Worm (Caenorhabditis elegans) whole organism, L3 larva: Measurements from ENCODE around the gene T27A8.7.

Experiments
- nhr-237 ChIP-seq: fragments of 150-350 bp; optimal IDR thresholded peaks from 2 replicates; lab custom pipeline; 2014; ENCODE audit warnings: missing biosample characterization, missing genetic modification characterization
- pqm-1 ChIP-seq: fragments of 150-350 bp; optimal IDR thresholded peaks from 2 replicates; lab custom pipeline; 2017; ENCODE audit warnings: missing biosample characterization, missing genetic modification characterization, inconsistent platforms
- skn-1 ChIP-seq: fragments of 150-350 bp; optimal IDR thresholded peaks from 2 replicates; lab custom pipeline; 2014; ENCODE audit warnings: missing biosample characterization, missing genetic modification characterization
- ztf-11 ChIP-seq: fragments of 150-350 bp; optimal IDR thresholded peaks from 2 replicates; lab custom pipeline; 2014; ENCODE audit warnings: missing biosample characterization, missing genetic modification characterization

ce11 chrX:16040207-16040716, 15.1 kb upstream of the T27A8.7 start, which contains the start of gene B0395.3:
- no peak for TF ChIP-seq skn-1
- TF ChIP-seq pqm-1 (tag; lab: Kevin White, UChicago), result no peak
- no peak for TF ChIP-seq ztf-11 (tag; lab: Kevin White, UChicago)
- no peak for TF ChIP-seq nhr-237 (tag; lab: Kevin White, UChicago)
